Worm (Caenorhabditis elegans): ENCODE results near the gene nhr-243.

DNA sequence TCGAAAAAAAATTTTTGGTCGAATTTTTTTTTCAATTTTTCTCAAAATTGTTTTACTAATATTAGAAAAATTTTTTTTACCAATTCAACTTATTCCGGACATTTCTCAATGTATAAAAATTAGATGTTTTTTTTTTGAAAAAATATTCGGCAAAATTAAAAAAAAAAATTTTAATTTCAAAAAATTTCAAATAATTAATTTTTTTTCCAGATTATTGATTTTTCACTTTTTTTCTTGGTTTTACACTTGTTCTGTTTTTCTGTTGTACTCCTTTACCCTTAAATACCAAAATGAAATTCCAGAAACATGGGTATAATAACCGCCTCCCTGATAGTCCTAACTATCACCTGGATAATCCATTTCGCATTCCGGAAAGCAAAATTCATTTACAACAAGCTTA, 11.4 kb upstream of the nhr-243 start, which contains the start of gene cyp-42A1:
- TF ChIP-seq ama-1 (optimal IDR thresholded peaks at IDR 0.05) (no peak), aly-2 (tag; optimal IDR thresholded peaks at IDR 0.05) (no peak), tbx-2 (tag; optimal IDR thresholded peaks at IDR 0.05) (no peak), snu-23 (GFP tag; optimal IDR thresholded peaks at IDR 0.05) (no peak), elt-2 (tag; optimal IDR thresholded peaks at IDR 0.05) (no peak), egl-13 (tag; optimal IDR thresholded peaks at IDR 0.05) (no peak), lin-13 (GFP tag; optimal IDR thresholded peaks at IDR 0.05) (no peak), pag-3 (tag; optimal IDR thresholded peaks at IDR 0.05; ENCODE audit: borderline replicate concordance, insufficient read depth) (no peak), alr-1 (tag; optimal IDR thresholded peaks at IDR 0.05; ENCODE audit: borderline replicate concordance) (no peak), ztf-11 (tag; optimal IDR thresholded peaks at IDR 0.05) (no peak), egl-27 (tag; optimal IDR thresholded peaks at IDR 0.05) (no peak), ets-5 (GFP tag; IDR thresholded peaks at IDR 0.05) (no peak)
